Worm (Caenorhabditis elegans): Measurements from ENCODE around the gene F02C12.2.

The F02C12.2 gene

DNA sequence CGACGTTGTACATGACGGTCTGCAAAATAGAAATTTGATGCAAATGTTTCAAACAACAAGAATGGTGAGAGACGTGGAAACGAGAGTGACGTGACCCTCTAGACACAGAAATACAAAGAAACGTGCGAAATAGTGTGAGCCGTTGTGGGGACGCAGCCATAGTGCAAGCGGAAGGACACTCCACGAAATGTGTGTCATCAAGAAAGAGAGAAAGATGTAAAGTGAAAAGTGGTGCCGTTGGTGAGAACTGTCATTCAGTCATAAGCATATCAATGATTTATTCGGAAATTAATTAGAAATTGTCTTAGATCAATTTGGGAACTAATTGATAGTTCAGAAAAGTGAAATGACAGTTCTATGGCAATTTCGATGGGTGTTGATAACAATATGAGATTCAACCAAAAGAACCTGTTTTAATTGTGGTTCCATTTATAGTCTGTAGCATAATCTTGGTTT lies 20.8 kb upstream of the F02C12.2 start, which contains the start of gene C29F7.3 (continued):
- TF ChIP-seq nhr-42 (GFP tag; IDR thresholded peaks at IDR 0.05) (no peak), pqm-1 (tag; optimal IDR thresholded peaks at IDR 0.05) (no peak), mes-2 (tag; optimal IDR thresholded peaks at IDR 0.05; ENCODE audit: poor library complexity, severe bottlenecking) (no peak), dve-1 (tag; optimal IDR thresholded peaks at IDR 0.05; ENCODE audit: insufficient read depth) (peak; percentile 50), lir-3 (tag; optimal IDR thresholded peaks at IDR 0.05) (no peak), spr-3 (GFP tag; optimal IDR thresholded peaks at IDR 0.05) (no peak), nhr-6 (tag; optimal IDR thresholded peaks at IDR 0.05) (no peak), ceh-62 (tag; optimal IDR thresholded peaks at IDR 0.05) (no peak), skn-1 (tag; optimal IDR thresholded peaks at IDR 0.05) (no peak), hlh-11 (tag; optimal IDR thresholded peaks at IDR 0.05) (peak; percentile 56)

DNA sequence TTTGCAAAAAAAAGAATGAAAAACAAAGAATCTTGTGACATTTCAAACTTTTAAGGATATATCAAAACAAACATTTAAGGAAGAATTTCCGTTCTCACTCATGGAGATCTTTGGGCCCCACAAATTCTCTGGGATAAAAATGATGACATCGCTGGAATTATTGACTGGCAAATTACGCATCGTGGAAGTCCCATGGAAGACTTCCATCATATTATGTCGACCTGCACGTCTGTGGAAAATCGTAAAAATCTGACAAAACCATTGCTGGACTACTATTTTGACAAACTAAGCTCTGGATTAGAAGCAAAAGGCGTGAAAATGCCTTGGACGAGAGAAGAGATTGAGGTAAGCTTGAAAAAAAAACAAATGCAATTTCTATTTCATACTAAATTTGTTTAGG lies 18.4 kb upstream of the F02C12.2 start:
- TF ChIP-seq dmd-9 (GFP tag; IDR thresholded peaks at IDR 0.05) (no peak), aha-1 (tag) (peak; percentile 93), cey-2 (tag; optimal IDR thresholded peaks at IDR 0.05; ENCODE audit: borderline replicate concordance, insufficient read depth) (no peak)

DNA sequence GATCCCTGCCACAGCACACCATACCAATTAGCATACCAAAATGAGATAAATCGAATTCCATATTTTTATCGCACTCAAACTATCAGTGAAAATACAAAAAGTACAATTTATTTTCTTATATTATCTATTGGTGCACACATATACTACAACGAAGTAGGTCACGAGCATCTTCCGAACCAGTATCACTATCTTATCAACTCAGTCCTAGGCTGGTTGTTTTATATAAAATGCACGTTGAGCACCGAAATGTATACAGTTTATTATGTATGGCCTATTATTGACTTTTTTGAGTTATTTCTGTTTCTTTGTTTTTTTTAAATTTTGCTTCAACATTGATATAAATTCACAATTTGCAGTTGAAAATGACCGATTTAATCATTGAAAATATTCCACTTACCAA lies 16.6 kb upstream of the F02C12.2 start, which contains the start of gene C29F7.2:
C29F7.2 (plus strand) TSS at position 357 of the 400 bp plus-strand sequence.
- TF ChIP-seq jun-1 (tag; optimal IDR thresholded peaks at IDR 0.05) (no peak), spr-1 (tag; optimal IDR thresholded peaks at IDR 0.05) (no peak), ceh-32 (tag; optimal IDR thresholded peaks at IDR 0.05; ENCODE audit: poor library complexity) (no peak), lim-7 (GFP tag; IDR thresholded peaks at IDR 0.05) (no peak), ceh-82 (tag; optimal IDR thresholded peaks at IDR 0.05) (no peak), T26A8.4 (GFP tag; IDR thresholded peaks at IDR 0.05) (no peak), php-3 (GFP tag; IDR thresholded peaks at IDR 0.05) (0 out of 2 replicates have a peak, but pooled peaks have one; percentile 33), nhr-48 (tag; optimal IDR thresholded peaks at IDR 0.05) (peak; percentile 31), Y75B8A.6 (GFP tag; IDR thresholded peaks at IDR 0.05) (no peak), mep-1 (tag; optimal IDR thresholded peaks at IDR 0.05) (peak; percentile 27), nhr-102 (tag; optimal IDR thresholded peaks at IDR 0.05) (peak; percentile 1), unc-62 (GFP tag; optimal IDR thresholded peaks at IDR 0.05 in 1 of 2) (peak in 1 of 2 experiments; percentile 61), unc-62 (tag; optimal IDR thresholded peaks at IDR 0.05) (no peak), ctbp-1 (GFP tag; IDR thresholded peaks at IDR 0.05) (no peak), dmd-9 (GFP tag; IDR thresholded peaks at IDR 0.05) (no peak), Y48G9A.11 (GFP tag; IDR thresholded peaks at IDR 0.05) (no peak), F49E8.2 (tag; optimal IDR thresholded peaks at IDR 0.05; ENCODE audit: borderline replicate concordance) (no peak), R02D3.7 (tag; optimal IDR thresholded peaks at IDR 0.05) (no peak), snpc-4 (tag; optimal IDR thresholded peaks at IDR 0.05) (no peak), mxl-3 (GFP tag; optimal IDR thresholded peaks at IDR 0.05) (no peak), skn-1 (tag; optimal IDR thresholded peaks at IDR 0.05) (no peak), zfp-3 (GFP tag; conservative IDR thresholded peaks at IDR 0.05) (no peak), dpl-1 (GFP tag; optimal IDR thresholded peaks at IDR 0.05) (no peak), mxl-2 (GFP tag; conservative IDR thresholded peaks at IDR 0.05) (no peak), egl-27 (tag; optimal IDR thresholded peaks at IDR 0.05) (no peak), hmg-1.1 (GFP tag; IDR thresholded peaks at IDR 0.05) (no peak), nhr-28 (tag; optimal IDR thresholded peaks at IDR 0.05) (peak; percentile 97), hif-1 (tag; optimal IDR thresholded peaks at IDR 0.05) (peak in 1 of 2 experiments; percentile 28), nhr-10 (tag; optimal IDR thresholded peaks at IDR 0.05) (no peak), ceh-28 (tag; optimal IDR thresholded peaks at IDR 0.05) (no peak), duxl-1 (tag; optimal IDR thresholded peaks at IDR 0.05; ENCODE audit: poor library complexity) (no peak), nhr-41 (GFP tag; IDR thresholded peaks at IDR 0.05) (no peak), gei-8 (GFP tag; optimal IDR thresholded peaks at IDR 0.05) (no peak), lin-13 (GFP tag; optimal IDR thresholded peaks at IDR 0.05) (no peak), spr-3 (GFP tag; optimal IDR thresholded peaks at IDR 0.05) (no peak), lir-3 (tag; optimal IDR thresholded peaks at IDR 0.05) (no peak), dve-1 (tag; optimal IDR thresholded peaks at IDR 0.05; ENCODE audit: insufficient read depth) (peak; percentile 84), sdz-12 (GFP tag; optimal IDR thresholded peaks at IDR 0.05) (no peak), nhr-111 (GFP tag; optimal IDR thresholded peaks at IDR 0.05) (no peak), F37D6.2 (tag; optimal IDR thresholded peaks at IDR 0.05) (no peak)

Data from whole organism, L4 larva.